Fruit fly (Drosophila melanogaster) whole organism, embryonic: ENCODE measurements around the gene CG9664.

ENCODE experiments used
- CG11398 ChIP-seq: fragments of 200-800 bp; sonication (Bioruptor generic); optimal IDR thresholded peaks from 2 replicates; lab custom pipeline; 2016; ENCODE audit warnings: missing biosample characterization, missing genetic modification characterization
- CG12299 ChIP-seq: fragments of 200-800 bp; sonication (Bioruptor generic); optimal IDR thresholded peaks from 2 replicates; lab custom pipeline; 2018; ENCODE audit warnings: missing biosample characterization, mild to moderate bottlenecking, missing genetic modification characterization
- CG13287 ChIP-seq: fragments of 200-800 bp; sonication (Bioruptor generic); IDR thresholded peaks from 2 replicates; pipeline ENCODE4 v1.3.6; 2022; ENCODE audit warnings: missing biosample characterization, missing genetic modification characterization; ENCODE audit not compliant: partially characterized antibody
- CG16815 ChIP-seq: fragments of 200-800 bp; sonication (Bioruptor generic); optimal IDR thresholded peaks from 3 replicates; lab custom pipeline; 2017; ENCODE audit warnings: missing biosample characterization, mild to moderate bottlenecking, missing genetic modification characterization
- CG18599 ChIP-seq: fragments of 200-800 bp; sonication (Bioruptor generic); optimal IDR thresholded peaks from 3 replicates; lab custom pipeline; 2017; ENCODE audit warnings: missing biosample characterization, missing genetic modification characterization, mild to moderate bottlenecking, moderate library complexity, missing genetic modification reagents
- CG2875 ChIP-seq: fragments of 200-800 bp; sonication (Bioruptor generic); optimal IDR thresholded peaks from 2 replicates; lab custom pipeline; 2017; ENCODE audit warnings: missing biosample characterization, mild to moderate bottlenecking, missing genetic modification characterization, missing genetic modification reagents
- CG30020 ChIP-seq: fragments of 200-800 bp; optimal IDR thresholded peaks from 2 replicates; lab custom pipeline; 2019; ENCODE audit warnings: missing biosample characterization, mild to moderate bottlenecking, missing genetic modification characterization, moderate library complexity
- CG5180 ChIP-seq: fragments of 200-800 bp; sonication (Bioruptor generic); optimal IDR thresholded peaks from 3 replicates; lab custom pipeline; 2017; ENCODE audit warnings: missing biosample characterization, missing genetic modification characterization, mild to moderate bottlenecking, moderate library complexity, missing genetic modification reagents
- CG6813 ChIP-seq: fragments of 200-800 bp; sonication (Bioruptor generic); optimal IDR thresholded peaks from 2 replicates; lab custom pipeline; 2017; ENCODE audit warnings: missing biosample characterization, missing genetic modification characterization, mild to moderate bottlenecking, moderate library complexity, missing genetic modification reagents
- CG9876 ChIP-seq: fragments of 200-800 bp; sonication (Bioruptor generic); optimal IDR thresholded peaks from 2 replicates; lab custom pipeline; 2016; ENCODE audit warnings: missing biosample characterization, missing genetic modification characterization
- Dek ChIP-seq: fragments of 200-800 bp; sonication (Bioruptor generic); optimal IDR thresholded peaks from 3 replicates; lab custom pipeline; 2019; ENCODE audit warnings: missing biosample characterization, mild to moderate bottlenecking, missing genetic modification characterization, moderate library complexity
- Ets65A ChIP-seq: fragments of 200-800 bp; sonication (Bioruptor generic); peaks from one replicate; lab custom pipeline; 2016; ENCODE audit warnings: missing biosample characterization, missing genetic modification characterization
- H2.0 ChIP-seq: fragments of 200-800 bp; sonication (Bioruptor generic); IDR thresholded peaks from 2 replicates; pipeline ENCODE4 v1.3.6; 2022; ENCODE audit warnings: missing biosample characterization, missing genetic modification characterization
- HHEX ChIP-seq: fragments of 200-800 bp; sonication (Bioruptor generic); optimal IDR thresholded peaks from 3 replicates; lab custom pipeline; 2017; ENCODE audit warnings: missing biosample characterization, mild to moderate bottlenecking, missing genetic modification characterization, missing genetic modification reagents
- Hey ChIP-seq: fragments of 200-800 bp; sonication (Bioruptor generic); optimal IDR thresholded peaks from 3 replicates; lab custom pipeline; 2018; ENCODE audit warnings: missing biosample characterization, mild to moderate bottlenecking, missing genetic modification characterization
- HmgZ ChIP-seq: fragments of 200-800 bp; sonication (Bioruptor generic); optimal IDR thresholded peaks from 2 replicates; lab custom pipeline; 2018; ENCODE audit warnings: missing biosample characterization, mild to moderate bottlenecking, missing genetic modification characterization
- NK7.1 ChIP-seq: fragments of 200-800 bp; sonication (Bioruptor generic); optimal IDR thresholded peaks from 3 replicates; lab custom pipeline; 2016; ENCODE audit warnings: missing biosample characterization, missing genetic modification characterization
- Pdp1 ChIP-seq, 2 experiments: fragments of 200-800 bp; sonication (Bioruptor generic); optimal IDR thresholded peaks; 3 replicates each; lab custom pipeline; 2016; ENCODE audit warnings: missing biosample characterization in 2 of 2, missing genetic modification characterization in 2 of 2, mild to moderate bottlenecking in 1 of 2, moderate library complexity in 1 of 2
- ac ChIP-seq: fragments of 200-800 bp; sonication (Bioruptor generic); optimal IDR thresholded peaks from 3 replicates; lab custom pipeline; 2017; ENCODE audit warnings: missing biosample characterization, mild to moderate bottlenecking, missing genetic modification characterization
- ato ChIP-seq: fragments of 200-800 bp; sonication (Bioruptor generic); IDR thresholded peaks from 2 replicates; pipeline ENCODE4 v1.3.6; 2022; ENCODE audit warnings: missing biosample characterization, missing genetic modification characterization; ENCODE audit not compliant: partially characterized antibody
- cwo ChIP-seq: fragments of 200-800 bp; sonication (Bioruptor generic); optimal IDR thresholded peaks from 3 replicates; lab custom pipeline; 2017; ENCODE audit warnings: missing biosample characterization, missing genetic modification characterization, mild to moderate bottlenecking, moderate library complexity, missing genetic modification reagents
- dpn ChIP-seq, 2 experiments: fragments of 200-800 bp; sonication (Bioruptor generic); optimal IDR thresholded peaks; 3 replicates each; lab custom pipeline; 2016; ENCODE audit warnings: missing biosample characterization in 2 of 2, missing genetic modification characterization in 2 of 2
- ftz-f1 ChIP-seq: fragments of 200-800 bp; sonication (Bioruptor generic); optimal IDR thresholded peaks from 2 replicates; lab custom pipeline; 2016; ENCODE audit warnings: missing biosample characterization, missing genetic modification characterization
- gcm2 ChIP-seq: fragments of 200-800 bp; sonication (Bioruptor generic); optimal IDR thresholded peaks from 2 replicates; lab custom pipeline; 2016; ENCODE audit warnings: missing biosample characterization, missing genetic modification characterization
- hkb ChIP-seq, 2 experiments: fragments of 200-800 bp in 1 of 2; fragments of >200 bp in 1 of 2; sonication (Bioruptor generic) in 1 of 2; IDR thresholded peaks in 1 of 2; optimal IDR thresholded peaks in 1 of 2; 2 replicates each; pipeline versions ENCODE4 v1.3.6 to Lab custom; 2017 to 2022; ENCODE audit warnings: missing biosample characterization in 1 of 2, missing genetic modification characterization in 1 of 2
- lab ChIP-seq: fragments of 200-800 bp; sonication (Bioruptor generic); optimal IDR thresholded peaks from 3 replicates; lab custom pipeline; 2017; ENCODE audit warnings: missing biosample characterization, missing genetic modification characterization, mild to moderate bottlenecking, moderate library complexity, missing genetic modification reagents
- prd ChIP-seq, 3 experiments: fragments of >200 bp in 2 of 3; fragments of 200-800 bp in 1 of 3; sonication (Bioruptor generic) in 1 of 3; optimal IDR thresholded peaks in 2 of 3; IDR thresholded peaks in 1 of 3; 2 replicates in 2 of 3; 3 replicates in 1 of 3; pipeline versions ENCODE4 v1.3.6 to Lab custom; 2017 to 2022; ENCODE audit warnings: missing biosample characterization in 1 of 3, missing genetic modification characterization in 1 of 3
- scrt ChIP-seq: fragments of 200-800 bp; sonication (Bioruptor generic); optimal IDR thresholded peaks from 2 replicates; lab custom pipeline; 2018; ENCODE audit warnings: missing biosample characterization, mild to moderate bottlenecking, missing genetic modification characterization, moderate library complexity
- sisA ChIP-seq: fragments of 200-800 bp; sonication (Bioruptor generic); IDR thresholded peaks from 2 replicates; pipeline ENCODE4 v1.3.6; 2022; ENCODE audit warnings: missing biosample characterization, missing genetic modification characterization
- zf30C ChIP-seq: fragments of 200-800 bp; sonication (Bioruptor generic); optimal IDR thresholded peaks from 3 replicates; lab custom pipeline; 2018; ENCODE audit warnings: missing biosample characterization, mild to moderate bottlenecking, missing genetic modification characterization

CG9664 gene

DNA sequence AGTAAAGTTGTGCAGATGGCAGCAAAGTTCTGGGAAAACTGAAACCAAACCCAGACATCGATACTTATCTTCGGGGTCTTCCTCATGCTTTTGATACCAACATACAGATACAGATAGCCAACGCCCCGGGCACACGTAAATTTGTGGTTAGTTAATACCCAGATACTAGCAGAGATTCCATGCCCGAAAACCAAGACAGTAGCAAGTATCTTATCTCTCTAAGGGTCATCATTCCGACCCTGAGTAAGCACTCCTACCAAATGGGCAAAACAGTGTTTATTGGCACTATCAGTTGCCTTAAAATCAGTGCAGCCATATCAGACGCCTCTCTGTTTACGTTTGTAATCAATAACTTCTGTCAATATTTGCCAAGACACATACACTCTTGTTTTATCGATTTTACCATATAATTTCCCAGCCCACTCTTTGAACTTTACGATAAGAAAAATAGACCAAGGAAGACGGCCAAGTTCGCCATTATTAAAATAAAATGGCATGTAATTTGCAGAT lies 14.0 kb downstream of the CG9664 start, which contains the start of gene OtopLb (continued):
- TF ChIP-seq CG12299 (tag; lab: Kevin White, UChicago) = peak; percentile 22
- TF ChIP-seq, all 482 proteins: peak for 71

dm6 chr2L:3278786-3279185 lies 15.7 kb downstream of the CG9664 start:
- TF ChIP-seq Hey (tag; lab: Kevin White, UChicago) (peak; percentile 71), CG9876 (GFP tag; lab: Kevin White, UChicago) (no peak), cwo (GFP tag; lab: Kevin White, UChicago) (peak; percentile 35), ac (GFP tag; lab: Kevin White, UChicago) (no peak), lab (GFP tag; lab: Kevin White, UChicago) (peak; percentile 77)

DNA sequence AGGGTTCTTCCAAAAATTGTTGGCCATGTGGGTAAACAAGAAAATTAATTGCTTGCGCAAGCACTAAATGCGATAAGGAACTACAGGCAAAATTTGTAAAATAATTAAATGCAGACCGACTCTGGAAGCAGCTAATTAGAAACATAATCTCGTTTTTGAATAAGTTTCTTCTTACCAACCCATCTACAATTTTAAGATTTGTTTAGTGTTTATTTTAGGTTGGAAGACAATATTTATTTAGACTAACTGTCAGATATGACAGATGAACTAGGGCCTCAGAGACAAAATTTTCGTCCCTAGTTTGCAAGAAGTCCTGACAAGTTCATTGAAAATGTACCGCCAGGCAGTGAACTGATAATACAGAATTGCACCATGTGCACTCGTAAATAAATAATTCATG lies 25.4 kb downstream of the CG9664 start, which contains the start of gene CG3347:
CG3347 (plus strand) TSS at position 301 of the 400 bp plus-strand sequence.
- no peak for TF ChIP-seq gcm2 (GFP tag; lab: Kevin White, UChicago)
- no peak for TF ChIP-seq HHEX (GFP tag; lab: Kevin White, UChicago)
- no peak for TF ChIP-seq CG13287 (GFP tag; lab: Robert Waterston, UW)
- no peak for TF ChIP-seq hkb (optimal IDR thresholded peaks at IDR 0.05; lab: Kevin White, UChicago)
- TF ChIP-seq hkb (GFP tag; IDR thresholded peaks at IDR 0.05; lab: Robert Waterston, UW) = no peak
- no peak for TF ChIP-seq ftz-f1 (GFP tag; lab: Kevin White, UChicago)
- no peak for TF ChIP-seq CG6813
- no peak for TF ChIP-seq CG11398 (GFP tag; lab: Kevin White, UChicago)
- no peak for TF ChIP-seq CG2875
- TF ChIP-seq ac (GFP tag; lab: Kevin White, UChicago) = no peak
- no peak for TF ChIP-seq Pdp1 (GFP tag; optimal IDR thresholded peaks at IDR 0.05; lab: Kevin White, UChicago)
- no peak for TF ChIP-seq NK7.1 (GFP tag; lab: Kevin White, UChicago)
- no peak for TF ChIP-seq Dek (tag; lab: Kevin White, UChicago)
- no peak for TF ChIP-seq zf30C
- TF ChIP-seq CG30020 (tag; lab: Kevin White, UChicago) = no peak
- TF ChIP-seq HmgZ (tag; lab: Kevin White, UChicago) = no peak
- TF ChIP-seq dpn (GFP tag; optimal IDR thresholded peaks at IDR 0.05; lab: Kevin White, UChicago) = no peak

DNA sequence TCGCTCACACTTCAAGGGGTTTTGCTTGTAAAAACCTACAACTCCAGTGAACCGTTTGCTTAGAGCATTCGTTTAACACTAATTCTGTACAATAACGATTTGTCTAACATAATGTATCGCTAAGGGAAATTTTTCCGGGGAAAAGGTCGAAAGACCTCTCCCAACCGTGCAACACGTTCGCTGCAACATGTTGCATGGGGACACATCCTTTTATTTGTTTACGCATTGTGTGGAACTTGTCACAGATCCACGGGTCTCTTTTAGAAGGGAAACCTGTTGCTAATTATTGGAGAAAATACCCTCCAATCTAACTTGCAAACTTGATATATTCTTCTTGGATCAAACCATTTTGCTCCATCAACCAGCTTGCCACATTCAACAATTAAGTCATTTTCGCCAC lies 28.9 kb downstream of the CG9664 start:
- TF ChIP-seq CG5180 (GFP tag; lab: Kevin White, UChicago) (peak; percentile 94), H2.0 (no peak), ato (GFP tag; lab: Robert Waterston, UW) (no peak), scrt (GFP tag; lab: Kevin White, UChicago) (peak; percentile 38)

dm6 chr2L:3246030-3246429 lies 48.5 kb downstream of the CG9664 start:
- TF ChIP-seq Ets65A = peak; percentile 35
- TF ChIP-seq prd (optimal IDR thresholded peaks at IDR 0.05; lab: Kevin White, UChicago) = no peak
- TF ChIP-seq prd (GFP tag; IDR thresholded peaks at IDR 0.05; lab: Robert Waterston, UW) = 0 out of 3 replicates have a peak, but pooled peaks have one; percentile 8
- TF ChIP-seq CG18599 = peak; percentile 6
- 0 out of 2 replicates have a peak, but pooled peaks have one; percentile 21 for TF ChIP-seq sisA (GFP tag; lab: Robert Waterston, UW)
- TF ChIP-seq CG16815 = no peak
- no peak for TF ChIP-seq gcm2 (GFP tag; lab: Kevin White, UChicago)
- TF ChIP-seq, all 482 proteins: peak for 4
